Fruit fly (Drosophila melanogaster): Measurements from ENCODE around the gene ergic53.

The ergic53 gene

DNA sequence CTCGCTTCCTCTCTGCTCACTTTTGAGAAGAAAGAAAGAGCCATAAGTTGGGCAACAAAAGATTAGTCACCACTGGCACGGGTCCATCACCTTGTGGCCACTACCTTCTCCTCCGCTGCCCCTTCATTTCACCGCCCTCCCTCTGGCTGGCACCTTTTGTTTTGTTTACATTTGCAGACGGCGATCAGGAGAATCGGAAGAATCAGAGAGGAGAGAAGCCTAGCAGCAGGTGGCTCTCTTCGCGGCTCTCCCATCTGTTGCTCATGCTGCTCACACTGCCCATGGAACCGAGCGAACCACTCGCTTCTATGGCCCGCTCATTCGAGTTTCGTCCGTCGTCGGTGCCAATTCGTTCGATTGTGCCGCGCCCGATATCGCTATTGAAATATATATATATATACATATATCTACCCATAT is 11.6 kb downstream of the ergic53 start:
- TF ChIP-seq al (GFP tag; IDR thresholded peaks at IDR 0.05) (no peak), insv (GFP tag; optimal IDR thresholded peaks at IDR 0.05) (no peak), CG15479 (GFP tag; optimal IDR thresholded peaks at IDR 0.05) (no peak), bowl (GFP tag; IDR thresholded peaks at IDR 0.05) (0 out of 2 replicates have a peak, but pooled peaks have one; percentile 45), CG14441 (GFP tag; IDR thresholded peaks at IDR 0.05) (no peak), CG2120 (GFP tag; optimal IDR thresholded peaks at IDR 0.05) (no peak), Atf6 (GFP tag; IDR thresholded peaks at IDR 0.05) (no peak; the same call in 1 of the 2 replicates), exex (tag; optimal IDR thresholded peaks at IDR 0.05) (no peak), CG11696 (GFP tag; IDR thresholded peaks at IDR 0.05) (no peak), CG4730 (GFP tag; IDR thresholded peaks at IDR 0.05) (no peak), CG18764 (GFP tag; optimal IDR thresholded peaks at IDR 0.05) (no peak), ase (GFP tag; IDR thresholded peaks at IDR 0.05) (no peak), zen2 (GFP tag; IDR thresholded peaks at IDR 0.05; ENCODE audit: partially characterized antibody) (no peak; the same call in 2 of the 3 replicates), dm (GFP tag; optimal IDR thresholded peaks at IDR 0.05) (no peak), CG6254 (GFP tag; optimal IDR thresholded peaks at IDR 0.05) (no peak), ap (GFP tag; IDR thresholded peaks at IDR 0.05) (no peak), Dll (GFP tag; IDR thresholded peaks at IDR 0.05; ENCODE audit: partially characterized antibody) (peak; percentile 21; the same call in 1 of the 4 replicates), CG14667 (GFP tag; IDR thresholded peaks at IDR 0.05) (no peak), CG13624 (GFP tag; optimal IDR thresholded peaks at IDR 0.05) (no peak), cas (GFP tag; IDR thresholded peaks at IDR 0.05) (no peak), CG6791 (GFP tag; IDR thresholded peaks at IDR 0.05; ENCODE audit: partially characterized antibody) (no peak), maf-S (GFP tag; optimal IDR thresholded peaks at IDR 0.05) (no peak), Dbx (GFP tag; IDR thresholded peaks at IDR 0.05) (peak; percentile 76; the same call in 2 of the 3 replicates), Nf-YC (tag; optimal IDR thresholded peaks at IDR 0.05) (no peak), bsh (GFP tag; optimal IDR thresholded peaks at IDR 0.05) (peak in 1 of 2 experiments; percentile 48), CG3163 (GFP tag; optimal IDR thresholded peaks at IDR 0.05) (no peak), Usf (GFP tag; optimal IDR thresholded peaks at IDR 0.05) (no peak), YL-1 (GFP tag; optimal IDR thresholded peaks at IDR 0.05) (no peak), CG9727 (GFP tag; optimal IDR thresholded peaks at IDR 0.05) (no peak), repo (GFP tag; optimal IDR thresholded peaks at IDR 0.05) (no peak), NC2α (GFP tag; optimal IDR thresholded peaks at IDR 0.05) (no peak), D (optimal IDR thresholded peaks at IDR 0.05) (no peak), D (GFP tag; optimal IDR thresholded peaks at IDR 0.05) (no peak), Sox100B (GFP tag; optimal IDR thresholded peaks at IDR 0.05) (no peak), CG6765 (GFP tag; optimal IDR thresholded peaks at IDR 0.05) (peak; percentile 30), Gsc (GFP tag; IDR thresholded peaks at IDR 0.05) (no peak), CG34224 (GFP tag; IDR thresholded peaks at IDR 0.05; ENCODE audit: partially characterized antibody) (peak; percentile 67), Fer2 (tag; optimal IDR thresholded peaks at IDR 0.05) (no peak), CG11247 (GFP tag; IDR thresholded peaks at IDR 0.05) (no peak), CG7987 (GFP tag; optimal IDR thresholded peaks at IDR 0.05) (peak; percentile 22), NC2β (GFP tag; optimal IDR thresholded peaks at IDR 0.05) (no peak), CG10274 (GFP tag; optimal IDR thresholded peaks at IDR 0.05) (no peak), Drgx (GFP tag; IDR thresholded peaks at IDR 0.05) (peak; percentile 33; the same call in 1 of the 2 replicates), vvl (GFP tag; IDR thresholded peaks at IDR 0.05) (no peak; the same call in 1 of the 2 replicates), HLH3B (GFP tag; IDR thresholded peaks at IDR 0.05) (0 out of 2 replicates have a peak, but pooled peaks have one; percentile 18), cg (GFP tag; optimal IDR thresholded peaks at IDR 0.05) (no peak), CG17612 (GFP tag; IDR thresholded peaks at IDR 0.05) (no peak), Abd-B (GFP tag; optimal IDR thresholded peaks at IDR 0.05) (no peak), CG18619 (GFP tag; optimal IDR thresholded peaks at IDR 0.05) (no peak), nmo (GFP tag; optimal IDR thresholded peaks at IDR 0.05) (no peak), ato (GFP tag; IDR thresholded peaks at IDR 0.05; ENCODE audit: partially characterized antibody) (0 out of 2 replicates have a peak, but pooled peaks have one; percentile 32)

Data from whole organism, embryonic.